Fruit fly (Drosophila melanogaster) whole organism, embryonic: ENCODE results near the gene CG32984.

Experiments
- Awh ChIP-seq: fragments of 200-800 bp; sonication (Bioruptor generic); IDR thresholded peaks from 2 replicates; pipeline ENCODE4, ENCODE4 v1.3.6; 2022; ENCODE audit warnings: missing biosample characterization, missing genetic modification characterization
- Bgb ChIP-seq: fragments of 200-800 bp; sonication (Bioruptor generic); IDR thresholded peaks from 2 replicates; pipeline ENCODE4 v1.3.6; 2022; ENCODE audit warnings: missing biosample characterization, missing genetic modification characterization; ENCODE audit not compliant: partially characterized antibody
- CG10267 ChIP-seq: fragments of 200-800 bp; sonication (Bioruptor generic); optimal IDR thresholded peaks from 2 replicates; lab custom pipeline; 2018; ENCODE audit warnings: missing biosample characterization, mild to moderate bottlenecking, missing genetic modification characterization, moderate library complexity
- CG10274 ChIP-seq: fragments of 200-800 bp; sonication (Bioruptor generic); optimal IDR thresholded peaks from 3 replicates; lab custom pipeline; 2017; ENCODE audit warnings: missing biosample characterization, mild to moderate bottlenecking, missing genetic modification characterization
- CG10979 ChIP-seq: fragments of 200-800 bp; sonication (Bioruptor generic); optimal IDR thresholded peaks from 2 replicates; lab custom pipeline; 2018; ENCODE audit warnings: missing biosample characterization, mild to moderate bottlenecking, missing genetic modification characterization, moderate library complexity
- CG13123 ChIP-seq: fragments of 200-800 bp; sonication (Bioruptor generic); optimal IDR thresholded peaks from 2 replicates; lab custom pipeline; 2016; ENCODE audit warnings: missing biosample characterization, missing genetic modification characterization
- CG14050 ChIP-seq: fragments of 200-800 bp; sonication (Bioruptor generic); IDR thresholded peaks from 3 replicates; pipeline ENCODE4 v1.3.6; 2022; ENCODE audit warnings: missing biosample characterization, missing genetic modification characterization
- CG15479 ChIP-seq: fragments of 200-800 bp; sonication (Bioruptor generic); optimal IDR thresholded peaks from 3 replicates; lab custom pipeline; 2019; ENCODE audit warnings: missing biosample characterization, mild to moderate bottlenecking, missing genetic modification characterization, moderate library complexity
- CG16813 ChIP-seq: fragments of 200-800 bp; sonication (Bioruptor generic); IDR thresholded peaks from 3 replicates; pipeline ENCODE4 v1.3.6; 2022; ENCODE audit warnings: missing biosample characterization, missing genetic modification characterization; ENCODE audit not compliant: partially characterized antibody
- CG2678 ChIP-seq: fragments of 200-800 bp; sonication (Bioruptor generic); optimal IDR thresholded peaks from 3 replicates; lab custom pipeline; 2019; ENCODE audit warnings: missing biosample characterization, mild to moderate bottlenecking, missing genetic modification characterization, moderate library complexity
- CG2712 ChIP-seq: fragments of 200-800 bp; optimal IDR thresholded peaks from 3 replicates; lab custom pipeline; 2019; ENCODE audit warnings: missing biosample characterization, mild to moderate bottlenecking, missing genetic modification characterization, moderate library complexity
- CG2889 ChIP-seq: fragments of 200-800 bp; sonication (Bioruptor generic); IDR thresholded peaks from 3 replicates; pipeline ENCODE4 v1.3.6; 2022; ENCODE audit warnings: missing biosample characterization, missing genetic modification characterization
- CG34376 ChIP-seq: fragments of 200-800 bp; sonication (Bioruptor generic); optimal IDR thresholded peaks from 2 replicates; lab custom pipeline; 2018; ENCODE audit warnings: missing biosample characterization, mild to moderate bottlenecking, missing genetic modification characterization
- CG4707 ChIP-seq: fragments of 200-800 bp; sonication (Bioruptor generic); optimal IDR thresholded peaks from 2 replicates; lab custom pipeline; 2018; ENCODE audit warnings: missing biosample characterization, mild to moderate bottlenecking, missing genetic modification characterization, moderate library complexity
- CG6272 ChIP-seq: fragments of 200-800 bp; sonication (Bioruptor generic); IDR thresholded peaks from 2 replicates; pipeline ENCODE4 v1.3.6; 2022; ENCODE audit warnings: missing biosample characterization, missing genetic modification characterization
- CG7745 ChIP-seq: fragments of 200-800 bp; sonication (Bioruptor generic); optimal IDR thresholded peaks from 2 replicates; lab custom pipeline; 2018; ENCODE audit warnings: missing biosample characterization, mild to moderate bottlenecking, missing genetic modification characterization, moderate library complexity
- CG9727 ChIP-seq: fragments of 200-800 bp; sonication (Bioruptor generic); optimal IDR thresholded peaks from 3 replicates; lab custom pipeline; 2017; ENCODE audit warnings: missing biosample characterization, mild to moderate bottlenecking, missing genetic modification characterization
- CTCF ChIP-seq: fragments of 200-800 bp; sonication (Bioruptor generic); optimal IDR thresholded peaks from 2 replicates; lab custom pipeline; 2017; ENCODE audit warnings: missing biosample characterization, mild to moderate bottlenecking, missing genetic modification characterization, moderate library complexity
- D19A ChIP-seq: fragments of 200-800 bp; optimal IDR thresholded peaks from 3 replicates; lab custom pipeline; 2019; ENCODE audit warnings: missing biosample characterization, mild to moderate bottlenecking, missing genetic modification characterization, moderate library complexity
- D19B ChIP-seq: fragments of 200-800 bp; sonication (Bioruptor generic); optimal IDR thresholded peaks from 2 replicates; lab custom pipeline; 2017; ENCODE audit warnings: missing biosample characterization, mild to moderate bottlenecking, missing genetic modification characterization
- Dek ChIP-seq: fragments of 200-800 bp; sonication (Bioruptor generic); optimal IDR thresholded peaks from 3 replicates; lab custom pipeline; 2019; ENCODE audit warnings: missing biosample characterization, mild to moderate bottlenecking, missing genetic modification characterization, moderate library complexity
- Drgx ChIP-seq: fragments of 200-800 bp; sonication (Bioruptor generic); IDR thresholded peaks from 2 replicates; pipeline ENCODE4 v1.3.6; 2022; ENCODE audit warnings: missing biosample characterization, missing genetic modification characterization
- Elba2 ChIP-seq: fragments of 200-800 bp; sonication (Bioruptor generic); optimal IDR thresholded peaks from 3 replicates; lab custom pipeline; 2016; ENCODE audit warnings: missing biosample characterization, missing genetic modification characterization
- Taf1 ChIP-seq: fragments of 200-800 bp; sonication (Bioruptor generic); IDR thresholded peaks from 2 replicates; pipeline ENCODE4 v1.3.6; 2022; ENCODE audit warnings: missing biosample characterization, missing genetic modification characterization
- Trl ChIP-seq, 3 experiments: fragments of >200 bp in 2 of 3; fragments of 200-800 bp in 1 of 3; sonication (Bioruptor generic) in 1 of 3; optimal IDR thresholded peaks; 2 replicates in 1 of 3; 3 replicates in 2 of 3; lab custom pipeline; 2016 to 2017; ENCODE audit warnings: missing biosample characterization in 1 of 3, missing genetic modification characterization in 1 of 3
- cg ChIP-seq: fragments of 200-800 bp; sonication (Bioruptor generic); optimal IDR thresholded peaks from 3 replicates; lab custom pipeline; 2019; ENCODE audit warnings: missing biosample characterization, mild to moderate bottlenecking, missing genetic modification characterization, moderate library complexity
- chinmo ChIP-seq: fragments of 200-800 bp; sonication (Bioruptor generic); IDR thresholded peaks from 4 replicates; pipeline ENCODE4 v1.3.6; 2022; ENCODE audit warnings: missing biosample characterization, missing genetic modification characterization; ENCODE audit not compliant: partially characterized antibody
- disco-r ChIP-seq: fragments of 200-800 bp; sonication (Bioruptor generic); optimal IDR thresholded peaks from 2 replicates; lab custom pipeline; 2016; ENCODE audit warnings: missing biosample characterization, missing genetic modification characterization
- ems ChIP-seq: fragments of 200-800 bp; sonication (Bioruptor generic); optimal IDR thresholded peaks from 3 replicates; lab custom pipeline; 2016; ENCODE audit warnings: missing biosample characterization, missing genetic modification characterization
- grau ChIP-seq: fragments of 200-800 bp; optimal IDR thresholded peaks from 3 replicates; lab custom pipeline; 2019; ENCODE audit warnings: missing biosample characterization, mild to moderate bottlenecking, missing genetic modification characterization, moderate library complexity
- gsb-n ChIP-seq: fragments of 200-800 bp; sonication (Bioruptor generic); optimal IDR thresholded peaks from 3 replicates; lab custom pipeline; 2018; ENCODE audit warnings: missing biosample characterization, mild to moderate bottlenecking, missing genetic modification characterization
- insv ChIP-seq, 2 experiments: fragments of 200-800 bp; sonication (Bioruptor generic); optimal IDR thresholded peaks; 3 replicates each; lab custom pipeline; 2016 to 2018; ENCODE audit warnings: missing biosample characterization in 2 of 2, missing genetic modification characterization in 2 of 2
- jumu ChIP-seq: fragments of 200-800 bp; sonication (Bioruptor generic); optimal IDR thresholded peaks from 3 replicates; lab custom pipeline; 2016; ENCODE audit warnings: missing biosample characterization, missing genetic modification characterization
- maf-S ChIP-seq: fragments of 200-800 bp; sonication (Bioruptor generic); optimal IDR thresholded peaks from 2 replicates; lab custom pipeline; 2016; ENCODE audit warnings: missing biosample characterization, missing genetic modification characterization
- nau ChIP-seq: fragments of 200-800 bp; sonication (Bioruptor generic); optimal IDR thresholded peaks from 3 replicates; lab custom pipeline; 2017; ENCODE audit warnings: missing biosample characterization, mild to moderate bottlenecking, missing genetic modification characterization, missing genetic modification reagents
- nmo ChIP-seq: fragments of 200-800 bp; sonication (Bioruptor generic); optimal IDR thresholded peaks from 2 replicates; lab custom pipeline; 2018; ENCODE audit warnings: missing biosample characterization, mild to moderate bottlenecking, missing genetic modification characterization, moderate library complexity
- nom ChIP-seq: fragments of 200-800 bp; sonication (Bioruptor generic); optimal IDR thresholded peaks from 2 replicates; lab custom pipeline; 2017; ENCODE audit warnings: missing biosample characterization, missing genetic modification characterization, mild to moderate bottlenecking, moderate library complexity, missing genetic modification reagents
- phol ChIP-seq: fragments of 200-800 bp; sonication (Bioruptor generic); optimal IDR thresholded peaks from 3 replicates; lab custom pipeline; 2018; ENCODE audit warnings: missing biosample characterization, mild to moderate bottlenecking, missing genetic modification characterization, moderate library complexity
- row ChIP-seq: fragments of 200-800 bp; sonication (Bioruptor generic); IDR thresholded peaks from 3 replicates; pipeline ENCODE4 v1.3.6; 2022; ENCODE audit warnings: missing biosample characterization, missing genetic modification characterization
- sens ChIP-seq: fragments of 200-800 bp; sonication (Bioruptor generic); peaks from one replicate; lab custom pipeline; 2016; ENCODE audit warnings: missing biosample characterization, missing genetic modification characterization
- stc ChIP-seq: fragments of 200-800 bp; sonication (Bioruptor generic); IDR thresholded peaks from 2 replicates; pipeline ENCODE4 v1.3.6; 2022; ENCODE audit warnings: missing biosample characterization, missing genetic modification characterization
- tio ChIP-seq: fragments of 200-800 bp; sonication (Bioruptor generic); optimal IDR thresholded peaks from 2 replicates; lab custom pipeline; 2017; ENCODE audit warnings: missing biosample characterization, missing genetic modification characterization, inconsistent platforms
- ttk ChIP-seq: fragments of 200-800 bp; sonication (Bioruptor generic); IDR thresholded peaks from 2 replicates; pipeline ENCODE4 v2.1.2; 2022; ENCODE audit warnings: missing biosample characterization, missing genetic modification characterization
- vvl ChIP-seq: fragments of 200-800 bp; sonication (Bioruptor generic); IDR thresholded peaks from 2 replicates; pipeline ENCODE4 v1.3.6; 2022; ENCODE audit warnings: missing biosample characterization, missing genetic modification characterization
- z ChIP-seq: fragments of 200-800 bp; sonication (Bioruptor generic); IDR thresholded peaks from 3 replicates; pipeline ENCODE4 v1.3.6; 2022; ENCODE audit warnings: missing biosample characterization, missing genetic modification characterization
- zen ChIP-seq: fragments of 200-800 bp; sonication (Bioruptor generic); optimal IDR thresholded peaks from 3 replicates; lab custom pipeline; 2018; ENCODE audit warnings: missing biosample characterization, mild to moderate bottlenecking, missing genetic modification characterization, moderate library complexity

CG32984 gene

DNA sequence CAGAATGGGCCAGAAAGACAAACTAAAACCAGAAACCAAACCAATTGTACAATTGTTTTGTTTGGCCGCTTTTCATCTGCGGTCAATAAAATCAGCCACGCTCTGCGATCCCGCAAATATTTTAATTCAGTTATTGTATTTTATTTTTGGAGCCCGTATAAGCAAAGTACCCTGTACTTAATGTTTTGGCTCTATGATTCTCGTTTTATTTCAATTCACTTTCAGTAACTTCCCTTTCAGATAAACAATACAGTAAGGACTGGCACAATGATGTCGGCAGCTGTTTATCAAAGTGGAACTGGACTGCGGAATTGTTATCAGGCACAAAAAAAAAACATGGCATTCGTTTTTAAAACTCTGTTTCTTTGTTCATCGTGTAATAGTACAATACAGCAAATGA lies 16.1 kb upstream of the CG32984 start:
- TF ChIP-seq Taf1 (no peak), CG16813 (GFP tag; lab: Robert Waterston, UW) (no peak), row (GFP tag; lab: Robert Waterston, UW) (0 out of 3 replicates have a peak, but pooled peaks have one; percentile 10), sens (peak; percentile 57), grau (peak; percentile 51), D19B (GFP tag; lab: Kevin White, UChicago) (peak; percentile 2), CG15479 (GFP tag; lab: Kevin White, UChicago) (peak; percentile 21)

DNA sequence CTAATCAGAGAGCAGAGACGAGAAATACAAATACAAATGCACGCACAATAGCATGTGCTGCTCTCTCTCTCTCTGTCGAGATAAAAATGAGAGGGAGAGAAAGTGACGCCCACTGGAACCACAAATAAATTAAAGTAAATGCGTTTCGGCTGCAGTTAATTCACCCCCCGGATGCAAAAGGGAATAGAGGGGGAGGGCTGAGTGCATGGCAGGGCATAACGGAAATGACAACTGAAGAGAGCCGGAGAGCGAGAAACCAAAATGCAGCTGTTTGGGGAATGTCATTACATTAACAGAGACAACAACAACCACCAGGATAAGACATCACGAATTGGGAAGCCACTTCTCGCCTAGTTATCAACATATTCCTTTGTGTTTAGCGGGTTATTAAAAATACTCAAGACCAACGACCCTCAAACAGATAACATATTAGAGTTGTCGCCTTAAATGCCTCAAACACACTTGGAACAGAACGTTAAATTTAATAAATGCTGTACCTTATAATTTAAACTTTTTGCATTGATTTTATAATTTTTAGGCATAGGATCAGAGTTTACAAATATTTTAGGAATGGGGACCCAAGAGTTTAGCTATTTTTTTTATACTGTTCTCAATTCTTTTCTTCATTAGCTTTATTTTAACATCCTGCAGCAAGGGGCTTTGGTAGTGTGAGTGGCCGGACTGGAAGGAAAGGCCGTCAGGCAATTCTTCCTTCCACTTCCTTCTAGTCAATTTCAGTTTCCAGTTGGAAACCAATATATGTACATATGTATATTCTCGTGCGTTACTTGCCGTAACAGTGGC lies 14.6 kb upstream of the CG32984 start:
- TF ChIP-seq nom (GFP tag; lab: Kevin White, UChicago): peak; percentile 29
- peak; percentile 58 to 83 for TF ChIP-seq Trl (optimal IDR thresholded peaks at IDR 0.05; lab: Kevin White, UChicago)
- peak; percentile 7 for TF ChIP-seq Trl (GFP tag; optimal IDR thresholded peaks at IDR 0.05; lab: Kevin White, UChicago)
- TF ChIP-seq disco-r (GFP tag; lab: Kevin White, UChicago): no peak
- TF ChIP-seq cg: peak; percentile 59
- peak; percentile 14 for TF ChIP-seq CG10267
- peak; percentile 11 for TF ChIP-seq CG2712
- TF ChIP-seq insv (GFP tag; optimal IDR thresholded peaks at IDR 0.05; lab: Kevin White, UChicago): peak in 1 of 2 experiments; percentile 47
- no peak for TF ChIP-seq CG16813 (GFP tag; lab: Robert Waterston, UW)
- no peak for TF ChIP-seq CG13123 (GFP tag; lab: Kevin White, UChicago)
- no peak for TF ChIP-seq Dek (tag; lab: Kevin White, UChicago)
- TF ChIP-seq nmo (GFP tag; lab: Kevin White, UChicago): peak; percentile 20
- TF ChIP-seq CG7745 (tag; lab: Kevin White, UChicago): peak; percentile 63
- TF ChIP-seq stc (GFP tag; lab: Robert Waterston, UW): 0 out of 2 replicates have a peak, but pooled peaks have one; percentile 16
- no peak for TF ChIP-seq zen (tag; lab: Kevin White, UChicago)
- TF ChIP-seq Drgx (GFP tag; lab: Robert Waterston, UW): peak; percentile 21; the same call in 1 of the 2 replicates
- TF ChIP-seq CG10979: peak; percentile 16
- TF ChIP-seq CTCF (GFP tag; lab: Kevin White, UChicago): no peak
- TF ChIP-seq nau (GFP tag; lab: Kevin White, UChicago): peak; percentile 41
- no peak; the same call in 1 of the 2 replicates for TF ChIP-seq vvl (GFP tag; lab: Robert Waterston, UW)
- TF ChIP-seq row (GFP tag; lab: Robert Waterston, UW): 0 out of 3 replicates have a peak, but pooled peaks have one; percentile 6
- no peak for TF ChIP-seq maf-S (GFP tag; lab: Kevin White, UChicago)
- no peak; the same call in 1 of the 2 replicates for TF ChIP-seq ttk (GFP tag; lab: Robert Waterston, UW)
- no peak for TF ChIP-seq CG2889 (GFP tag; lab: Robert Waterston, UW)
- TF ChIP-seq phol (tag; lab: Kevin White, UChicago): peak; percentile 13
- TF ChIP-seq CG4707 (GFP tag; lab: Kevin White, UChicago): no peak
- no peak for TF ChIP-seq ems
- TF ChIP-seq CG10274 (GFP tag; lab: Kevin White, UChicago): peak; percentile 95
- TF ChIP-seq CG34376 (GFP tag; lab: Kevin White, UChicago): no peak
- TF ChIP-seq CG6272: no peak
- peak; percentile 87 for TF ChIP-seq sens
- TF ChIP-seq chinmo (GFP tag; lab: Robert Waterston, UW): 0 out of 4 replicates have a peak, but pooled peaks have one; percentile 15
- TF ChIP-seq CG2678 (tag; lab: Kevin White, UChicago): peak; percentile 16
- no peak for TF ChIP-seq jumu
- 0 out of 3 replicates have a peak, but pooled peaks have one; percentile 16 for TF ChIP-seq z (GFP tag; lab: Robert Waterston, UW)
- no peak for TF ChIP-seq CG14050
- TF ChIP-seq Elba2 (GFP tag; lab: Kevin White, UChicago): peak; percentile 64
- no peak for TF ChIP-seq Bgb (GFP tag; lab: Robert Waterston, UW)
- TF ChIP-seq CG15479 (GFP tag; lab: Kevin White, UChicago): peak; percentile 42
- TF ChIP-seq Awh (GFP tag; lab: Robert Waterston, UW): peak; percentile 29; the same call in 1 of the 2 replicates
- TF ChIP-seq D19A: peak; percentile 42
- TF ChIP-seq CG9727 (GFP tag; lab: Kevin White, UChicago): peak; percentile 32
- TF ChIP-seq tio (GFP tag; lab: Kevin White, UChicago): peak; percentile 13
- TF ChIP-seq gsb-n (tag; lab: Kevin White, UChicago): peak; percentile 70
